Worm (Caenorhabditis elegans): Measurements from ENCODE around the gene C52E4.12.

The C52E4.12 gene

DNA sequence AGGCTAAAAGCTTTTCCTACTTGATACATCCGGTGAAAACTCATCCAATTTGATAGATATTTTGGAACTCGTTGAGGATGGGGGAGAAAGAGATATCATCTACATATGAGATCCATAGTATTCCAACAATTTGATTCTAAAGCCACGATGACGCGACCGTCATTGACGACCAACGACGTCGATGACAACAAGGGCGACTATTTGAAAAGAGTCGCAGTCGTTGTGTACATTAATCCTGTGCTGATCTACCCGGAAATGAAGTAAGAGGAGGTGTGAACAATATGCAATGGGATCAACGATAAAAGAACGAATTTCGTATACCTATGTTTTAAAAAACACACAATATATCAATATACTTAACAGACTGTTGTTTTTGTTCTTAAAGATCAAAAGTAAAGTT lies 32.2 kb downstream of the C52E4.12 start:
- TF ChIP-seq tbx-37 (GFP tag; conservative IDR thresholded peaks at IDR 0.05) (no peak), F13C5.2 (tag; optimal IDR thresholded peaks at IDR 0.05) (no peak), hnd-1 (tag; optimal IDR thresholded peaks at IDR 0.05) (no peak), hmbx-1 (tag; optimal IDR thresholded peaks at IDR 0.05) (no peak), ceh-13 (GFP tag; optimal IDR thresholded peaks at IDR 0.05) (no peak), tbx-11 (GFP tag; IDR thresholded peaks at IDR 0.05) (no peak), B0310.2 (tag; optimal IDR thresholded peaks at IDR 0.05) (no peak), ceh-36 (tag; optimal IDR thresholded peaks at IDR 0.05) (no peak), scrt-1 (GFP tag; IDR thresholded peaks at IDR 0.05) (no peak), aly-1 (tag; optimal IDR thresholded peaks at IDR 0.05) (no peak), ets-7 (tag; optimal IDR thresholded peaks at IDR 0.05) (no peak), ama-1 (optimal IDR thresholded peaks at IDR 0.05) (no peak), tra-4 (tag; optimal IDR thresholded peaks at IDR 0.05) (no peak), hmg-4 (GFP tag; optimal IDR thresholded peaks at IDR 0.05) (no peak), sea-1 (GFP tag; conservative IDR thresholded peaks at IDR 0.05) (no peak), pes-1 (GFP tag; IDR thresholded peaks at IDR 0.05) (no peak), flt-1 (GFP tag; IDR thresholded peaks at IDR 0.05) (no peak)

DNA sequence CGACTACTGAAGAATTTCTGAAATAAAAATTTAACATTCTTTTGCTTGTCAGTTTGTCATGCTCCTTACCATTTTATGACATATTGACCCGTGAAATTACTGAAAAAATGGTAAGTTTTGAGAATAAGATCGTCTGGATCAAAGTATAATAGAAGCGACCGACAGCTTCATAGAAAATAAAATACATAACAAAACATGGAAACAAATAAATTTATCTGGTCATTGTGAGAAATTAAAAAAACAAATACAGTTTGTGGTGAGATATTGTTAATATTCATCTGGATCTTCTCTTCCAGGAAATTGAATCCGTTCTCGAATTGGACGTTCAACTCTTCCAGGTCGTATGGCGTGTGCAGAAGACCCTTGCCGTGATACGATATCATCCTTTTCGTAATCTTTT lies 36.1 kb downstream of the C52E4.12 start, which contains the start of gene pkc-1:
Gene pkc-1 (minus strand): TSS at position 101 of the 400 bp plus-strand sequence.
- no peak for TF ChIP-seq tbx-11 (GFP tag; IDR thresholded peaks at IDR 0.05)

DNA sequence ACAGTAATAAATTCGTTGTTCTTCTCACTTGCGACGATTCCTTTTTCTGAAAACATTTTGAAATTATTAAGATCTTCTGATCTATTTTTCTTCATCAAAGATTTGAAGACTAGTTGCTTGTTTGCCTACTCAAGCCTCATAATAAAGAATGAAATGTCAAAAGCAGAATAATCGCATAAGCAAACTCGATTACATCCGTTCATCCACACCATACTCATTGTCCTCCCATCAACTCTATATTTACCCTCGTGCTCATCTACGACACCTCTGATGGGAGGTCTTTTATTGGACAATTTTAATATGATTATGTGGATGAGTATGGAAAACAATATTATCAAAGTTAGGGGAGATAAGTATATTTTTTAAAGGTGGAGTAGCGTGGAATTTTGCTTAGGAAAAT lies 37.9 kb downstream of the C52E4.12 start:
- TF ChIP-seq tbx-37 (GFP tag; conservative IDR thresholded peaks at IDR 0.05) = no peak
- TF ChIP-seq aly-1 (tag; optimal IDR thresholded peaks at IDR 0.05) = no peak
- no peak for TF ChIP-seq tbx-11 (GFP tag; IDR thresholded peaks at IDR 0.05)
- no peak for TF ChIP-seq ets-7 (tag; optimal IDR thresholded peaks at IDR 0.05)
- TF ChIP-seq flt-1 (GFP tag; IDR thresholded peaks at IDR 0.05) = no peak
- no peak for TF ChIP-seq hnd-1 (tag; optimal IDR thresholded peaks at IDR 0.05)
- no peak for TF ChIP-seq sea-1 (GFP tag; conservative IDR thresholded peaks at IDR 0.05)
- TF ChIP-seq pes-1 (GFP tag; IDR thresholded peaks at IDR 0.05) = no peak
- no peak for TF ChIP-seq hmg-4 (GFP tag; optimal IDR thresholded peaks at IDR 0.05)
- no peak for TF ChIP-seq ceh-13 (GFP tag; optimal IDR thresholded peaks at IDR 0.05)
- TF ChIP-seq ama-1 (optimal IDR thresholded peaks at IDR 0.05) = no peak
- TF ChIP-seq ceh-36 (tag; optimal IDR thresholded peaks at IDR 0.05) = no peak
- no peak for TF ChIP-seq F13C5.2 (tag; optimal IDR thresholded peaks at IDR 0.05)
- no peak for TF ChIP-seq scrt-1 (GFP tag; IDR thresholded peaks at IDR 0.05)
- no peak for TF ChIP-seq hmbx-1 (tag; optimal IDR thresholded peaks at IDR 0.05)
- TF ChIP-seq B0310.2 (tag; optimal IDR thresholded peaks at IDR 0.05) = no peak
- no peak for TF ChIP-seq tra-4 (tag; optimal IDR thresholded peaks at IDR 0.05)

DNA sequence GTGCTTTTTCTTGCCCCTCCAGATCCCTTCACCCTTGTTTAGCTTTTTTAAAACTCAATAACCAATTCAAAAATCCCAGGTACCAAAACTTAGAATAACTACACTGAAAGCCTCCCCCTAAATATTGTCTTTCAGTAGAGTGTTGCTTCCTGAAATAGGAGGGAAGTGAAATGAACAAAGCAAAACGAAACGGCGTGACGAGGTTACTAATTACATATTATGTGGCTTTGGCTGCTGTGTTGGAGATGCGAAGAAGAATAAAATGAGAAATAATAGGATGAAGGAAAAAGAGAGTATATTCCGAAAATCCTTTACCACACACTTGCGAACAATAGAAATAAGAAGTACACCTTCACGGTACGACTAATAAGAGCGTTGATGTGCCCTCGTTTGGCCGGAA lies 40.2 kb downstream of the C52E4.12 start:
- no peak for TF ChIP-seq ets-7 (tag; optimal IDR thresholded peaks at IDR 0.05)
- no peak for TF ChIP-seq F13C5.2 (tag; optimal IDR thresholded peaks at IDR 0.05)
- no peak for TF ChIP-seq hmg-4 (GFP tag; optimal IDR thresholded peaks at IDR 0.05)
- TF ChIP-seq B0310.2 (tag; optimal IDR thresholded peaks at IDR 0.05) = no peak
- no peak for TF ChIP-seq tbx-11 (GFP tag; IDR thresholded peaks at IDR 0.05)

DNA sequence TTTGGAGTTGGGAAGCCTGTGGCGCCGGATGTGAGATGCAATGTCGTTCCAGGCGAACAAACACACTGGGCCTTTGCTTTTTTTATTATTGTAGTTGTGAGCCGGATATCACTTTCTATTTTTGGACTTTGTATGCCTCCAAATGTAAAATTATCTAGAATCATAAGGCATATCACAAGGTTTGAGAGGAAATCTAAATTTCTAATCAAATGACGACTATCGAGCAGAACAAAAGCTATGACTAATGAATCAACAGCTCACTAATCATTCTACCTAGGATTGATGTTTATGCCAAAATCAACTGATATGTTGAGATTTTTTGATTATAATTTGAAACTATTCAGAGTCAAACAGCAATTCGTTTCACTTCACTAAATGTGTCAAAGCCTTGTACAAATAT lies 41.9 kb downstream of the C52E4.12 start:
- no peak for TF ChIP-seq B0310.2 (tag; optimal IDR thresholded peaks at IDR 0.05)
- no peak for TF ChIP-seq pes-1 (GFP tag; IDR thresholded peaks at IDR 0.05)
- TF ChIP-seq ama-1 (optimal IDR thresholded peaks at IDR 0.05) = no peak
- no peak for TF ChIP-seq hmbx-1 (tag; optimal IDR thresholded peaks at IDR 0.05)
- TF ChIP-seq ets-7 (tag; optimal IDR thresholded peaks at IDR 0.05) = no peak
- no peak for TF ChIP-seq ceh-36 (tag; optimal IDR thresholded peaks at IDR 0.05)
- TF ChIP-seq flt-1 (GFP tag; IDR thresholded peaks at IDR 0.05) = no peak
- no peak for TF ChIP-seq scrt-1 (GFP tag; IDR thresholded peaks at IDR 0.05)
- no peak for TF ChIP-seq hnd-1 (tag; optimal IDR thresholded peaks at IDR 0.05)
- TF ChIP-seq tbx-37 (GFP tag; conservative IDR thresholded peaks at IDR 0.05) = no peak
- no peak for TF ChIP-seq tra-4 (tag; optimal IDR thresholded peaks at IDR 0.05)
- TF ChIP-seq sea-1 (GFP tag; conservative IDR thresholded peaks at IDR 0.05) = no peak
- no peak for TF ChIP-seq aly-1 (tag; optimal IDR thresholded peaks at IDR 0.05)
- no peak for TF ChIP-seq tbx-11 (GFP tag; IDR thresholded peaks at IDR 0.05)
- TF ChIP-seq ceh-13 (GFP tag; optimal IDR thresholded peaks at IDR 0.05) = no peak
- no peak for TF ChIP-seq hmg-4 (GFP tag; optimal IDR thresholded peaks at IDR 0.05)
- no peak for TF ChIP-seq F13C5.2 (tag; optimal IDR thresholded peaks at IDR 0.05)

DNA sequence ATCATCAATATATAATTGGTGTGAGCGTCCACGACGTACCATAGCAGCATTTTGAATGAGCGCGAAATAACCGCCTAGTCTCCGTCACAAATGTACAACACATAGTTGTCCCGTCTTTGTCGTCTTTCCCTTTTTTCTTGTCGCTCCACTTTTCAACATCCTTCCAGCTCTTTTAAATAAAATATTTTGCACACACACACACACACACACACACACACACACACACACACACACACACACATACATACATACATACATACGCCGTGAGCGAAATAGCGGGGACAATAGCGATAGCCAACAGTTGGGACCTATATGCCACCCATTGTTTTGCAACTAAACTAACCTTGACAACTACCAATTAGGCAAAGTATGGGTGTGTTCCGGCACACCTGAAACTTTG lies 42.4 kb downstream of the C52E4.12 start:
- TF ChIP-seq tra-4 (tag; optimal IDR thresholded peaks at IDR 0.05) (no peak), B0310.2 (tag; optimal IDR thresholded peaks at IDR 0.05) (no peak), sea-1 (GFP tag; conservative IDR thresholded peaks at IDR 0.05) (no peak), ama-1 (optimal IDR thresholded peaks at IDR 0.05) (no peak), ceh-36 (tag; optimal IDR thresholded peaks at IDR 0.05) (no peak), pes-1 (GFP tag; IDR thresholded peaks at IDR 0.05) (no peak), hmbx-1 (tag; optimal IDR thresholded peaks at IDR 0.05) (no peak), ceh-13 (GFP tag; optimal IDR thresholded peaks at IDR 0.05) (no peak), hmg-4 (GFP tag; optimal IDR thresholded peaks at IDR 0.05) (no peak), flt-1 (GFP tag; IDR thresholded peaks at IDR 0.05) (no peak), ets-7 (tag; optimal IDR thresholded peaks at IDR 0.05) (no peak), aly-1 (tag; optimal IDR thresholded peaks at IDR 0.05) (no peak), tbx-37 (GFP tag; conservative IDR thresholded peaks at IDR 0.05) (no peak), tbx-11 (GFP tag; IDR thresholded peaks at IDR 0.05) (no peak), F13C5.2 (tag; optimal IDR thresholded peaks at IDR 0.05) (no peak), scrt-1 (GFP tag; IDR thresholded peaks at IDR 0.05) (no peak), hnd-1 (tag; optimal IDR thresholded peaks at IDR 0.05) (no peak)

DNA sequence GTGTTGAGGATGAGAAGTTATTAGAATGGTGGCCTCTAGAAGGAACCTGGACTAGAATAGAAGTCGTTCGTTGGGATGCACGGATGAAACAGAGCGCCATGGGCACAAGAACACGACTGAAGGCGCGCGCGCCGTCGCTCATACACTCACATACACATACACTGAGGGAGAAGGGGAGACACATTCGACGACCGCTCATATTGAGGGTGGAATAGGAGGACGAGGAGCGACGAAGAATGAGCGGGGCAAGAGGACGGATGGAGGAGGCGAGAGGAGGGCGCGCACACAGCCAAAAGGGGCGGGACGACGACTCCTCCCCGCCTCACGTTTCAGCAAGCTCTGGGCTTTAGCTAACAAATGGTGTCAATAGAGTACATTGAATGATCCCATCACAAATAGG lies 42.8 kb downstream of the C52E4.12 start:
- TF ChIP-seq aly-1 (tag; optimal IDR thresholded peaks at IDR 0.05) (peak; percentile 8), scrt-1 (GFP tag; IDR thresholded peaks at IDR 0.05) (peak; percentile 54; the same call in 1 of the 2 replicates), hmg-4 (GFP tag; optimal IDR thresholded peaks at IDR 0.05) (peak; percentile 62), sea-1 (GFP tag; conservative IDR thresholded peaks at IDR 0.05) (no peak)

DNA sequence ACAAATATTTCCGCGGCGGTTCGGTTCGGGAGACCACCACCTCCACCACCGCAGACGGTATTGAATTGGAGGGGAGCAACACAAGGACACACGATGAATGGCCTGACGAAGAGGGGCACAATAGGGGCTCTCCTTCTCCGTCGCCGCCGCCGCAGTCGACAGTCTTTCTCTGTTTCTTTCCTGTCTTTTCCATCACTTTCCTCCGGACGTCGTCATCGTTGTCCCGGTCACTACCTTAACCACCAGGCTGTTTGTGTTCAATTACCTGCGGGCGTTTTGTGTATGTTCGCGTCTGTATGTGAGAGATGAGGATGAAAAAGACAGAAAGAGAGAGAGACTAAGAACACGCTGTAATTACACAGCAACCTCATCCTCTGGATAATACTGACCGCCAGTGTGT lies 43.8 kb downstream of the C52E4.12 start:
- TF ChIP-seq pes-1 (GFP tag; IDR thresholded peaks at IDR 0.05) = no peak
- TF ChIP-seq hmg-4 (GFP tag; optimal IDR thresholded peaks at IDR 0.05) = peak; percentile 52
- 0 out of 2 replicates have a peak, but pooled peaks have one; percentile 7 for TF ChIP-seq sea-1 (GFP tag; conservative IDR thresholded peaks at IDR 0.05)

Data from whole organism, early embryonic.